Worm (Caenorhabditis elegans): ENCODE measurements around the gene dyrb-1.

dyrb-1 gene

ce11 chrII:9144366-9144765, 37.4 kb upstream of the dyrb-1 start:
- TF ChIP-seq pha-4 (tag; optimal IDR thresholded peaks at IDR 0.05) (no peak), fkh-10 (GFP tag; optimal IDR thresholded peaks at IDR 0.05) (no peak), mdl-1 (tag; optimal IDR thresholded peaks at IDR 0.05) (no peak), nhr-23 (tag; optimal IDR thresholded peaks at IDR 0.05) (no peak), egl-5 (tag; optimal IDR thresholded peaks at IDR 0.05) (no peak), snpc-4 (tag; optimal IDR thresholded peaks at IDR 0.05) (no peak), nhr-237 (tag; optimal IDR thresholded peaks at IDR 0.05) (no peak), unc-39 (tag; optimal IDR thresholded peaks at IDR 0.05) (no peak), nhr-77 (tag; optimal IDR thresholded peaks at IDR 0.05) (no peak), lin-39 (tag; optimal IDR thresholded peaks at IDR 0.05) (no peak), ceh-28 (tag; optimal IDR thresholded peaks at IDR 0.05) (no peak), fos-1 (tag; optimal IDR thresholded peaks at IDR 0.05) (no peak), ceh-9 (tag; optimal IDR thresholded peaks at IDR 0.05) (no peak), nhr-28 (tag; optimal IDR thresholded peaks at IDR 0.05) (no peak), mml-1 (tag; optimal IDR thresholded peaks at IDR 0.05) (no peak), lsy-12 (tag; optimal IDR thresholded peaks at IDR 0.05) (no peak), sea-2 (GFP tag; optimal IDR thresholded peaks at IDR 0.05) (no peak)

DNA sequence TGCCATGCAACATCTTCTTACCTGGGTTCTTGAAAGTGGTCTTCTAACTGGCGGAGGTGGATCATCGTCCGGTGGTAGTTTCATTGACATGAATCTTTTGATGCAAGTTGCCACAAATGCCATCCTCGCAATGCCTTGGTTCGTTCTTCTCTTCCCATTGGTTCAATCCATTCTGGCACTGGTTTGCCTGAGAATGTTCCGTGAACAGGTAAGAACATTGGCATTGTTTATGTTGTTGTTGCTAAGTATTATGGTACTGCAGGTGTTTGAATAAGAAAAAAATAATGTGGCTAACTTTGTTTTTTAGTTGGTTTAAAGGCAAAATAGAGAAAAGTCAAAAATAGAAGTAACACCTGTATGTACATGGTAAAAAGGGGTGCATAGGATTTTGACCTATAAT, 36.9 kb upstream of the dyrb-1 start:
- no peak for TF ChIP-seq lin-39 (tag; optimal IDR thresholded peaks at IDR 0.05)
- TF ChIP-seq nhr-43 (tag; optimal IDR thresholded peaks at IDR 0.05; ENCODE audit: poor library complexity, severe bottlenecking) = no peak
- TF ChIP-seq unc-62 (GFP tag; optimal IDR thresholded peaks at IDR 0.05) = no peak

DNA sequence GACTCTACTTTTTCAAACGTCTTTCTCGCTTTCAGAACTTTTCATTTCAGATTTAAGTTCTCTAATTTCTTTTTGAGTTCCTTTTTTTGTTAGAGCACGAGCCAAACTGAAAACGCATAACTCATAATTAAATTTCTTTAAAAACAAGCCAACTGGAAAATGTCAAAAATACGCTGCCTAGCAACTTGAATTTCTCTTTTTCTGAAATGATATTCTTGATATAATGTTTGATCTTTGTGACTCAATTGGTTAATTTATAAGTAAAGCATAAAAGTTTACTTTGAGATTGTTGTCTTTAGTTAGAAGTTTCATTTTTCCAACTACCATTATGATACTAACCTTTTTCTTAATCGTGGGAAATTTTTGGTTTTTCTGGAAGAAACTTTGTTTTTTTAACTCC, 34.2 kb upstream of the dyrb-1 start:
- no peak for TF ChIP-seq eor-1 (tag; optimal IDR thresholded peaks at IDR 0.05)
- TF ChIP-seq nhr-25 (tag; optimal IDR thresholded peaks at IDR 0.05) = no peak
- no peak for TF ChIP-seq unc-39 (tag; optimal IDR thresholded peaks at IDR 0.05)
- no peak for TF ChIP-seq elt-3 (tag; optimal IDR thresholded peaks at IDR 0.05)
- TF ChIP-seq mml-1 (tag; optimal IDR thresholded peaks at IDR 0.05) = no peak
- no peak for TF ChIP-seq nhr-12 (tag; optimal IDR thresholded peaks at IDR 0.05)
- no peak for TF ChIP-seq ceh-9 (tag; optimal IDR thresholded peaks at IDR 0.05)
- no peak for TF ChIP-seq pha-4 (tag; optimal IDR thresholded peaks at IDR 0.05)
- no peak for TF ChIP-seq fkh-2 (tag; optimal IDR thresholded peaks at IDR 0.05)
- TF ChIP-seq elt-1 (tag; optimal IDR thresholded peaks at IDR 0.05) = no peak
- TF ChIP-seq R02D3.7 (tag; optimal IDR thresholded peaks at IDR 0.05) = no peak
- TF ChIP-seq daf-12 (tag; optimal IDR thresholded peaks at IDR 0.05) = no peak
- TF ChIP-seq elt-2 (tag; optimal IDR thresholded peaks at IDR 0.05) = no peak
- TF ChIP-seq lin-15B (tag; optimal IDR thresholded peaks at IDR 0.05) = no peak
- TF ChIP-seq nhr-77 (tag; optimal IDR thresholded peaks at IDR 0.05) = no peak
- no peak for TF ChIP-seq zag-1 (tag; optimal IDR thresholded peaks at IDR 0.05)
- TF ChIP-seq hmg-11 (tag; optimal IDR thresholded peaks at IDR 0.05) = no peak

DNA sequence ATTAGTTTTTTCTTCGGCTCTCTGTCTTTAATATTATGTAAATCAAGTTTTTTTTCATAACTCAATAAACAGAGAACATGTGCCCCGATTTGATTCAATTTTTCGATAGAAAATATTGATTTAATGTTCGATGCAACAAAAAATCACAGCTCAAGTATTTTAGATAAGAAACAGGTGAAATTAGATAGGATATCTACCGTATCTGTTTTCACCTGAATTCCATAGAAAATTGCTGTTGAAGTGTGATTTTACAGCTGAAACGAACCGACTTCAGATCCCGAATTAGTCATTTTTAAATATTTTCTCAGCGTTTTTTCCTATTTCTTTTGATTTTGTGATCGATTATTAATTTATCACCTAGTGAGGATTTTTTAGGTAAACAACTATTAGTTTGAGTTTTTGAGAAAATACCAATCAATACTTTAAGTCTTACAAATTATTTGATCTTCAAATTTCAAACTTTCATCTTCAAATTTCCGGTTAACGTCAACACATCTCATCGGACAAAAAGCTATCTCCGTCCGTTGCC, 32.3 kb upstream of the dyrb-1 start, which contains the start of gene Y9C2UA.1:
Y9C2UA.1 (plus strand) TSS at position 479 of the 529 bp plus-strand sequence.
- TF ChIP-seq nhr-12 (tag; optimal IDR thresholded peaks at IDR 0.05) = no peak

DNA sequence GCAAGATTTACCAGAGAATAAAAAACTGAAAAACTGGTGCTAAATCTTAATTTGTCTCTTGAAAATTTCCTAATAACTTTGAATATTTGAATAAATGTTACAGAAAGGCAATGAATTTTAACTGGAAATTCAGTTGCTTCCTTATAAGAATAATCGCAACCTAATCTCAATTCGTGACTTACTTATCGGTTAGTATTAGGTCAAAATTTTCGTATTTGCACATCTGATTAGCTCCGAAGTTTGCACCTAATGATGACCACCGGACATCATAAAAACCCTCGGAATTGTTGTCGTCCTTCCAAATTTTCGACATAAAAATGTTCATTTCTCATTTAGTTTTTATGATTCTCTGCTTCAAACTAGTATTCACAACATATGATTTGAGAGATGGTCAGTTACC, 30.9 kb upstream of the dyrb-1 start, which contains the start of gene C16D2.3:
C16D2.3 (plus strand) TSS at position 301 of the 400 bp plus-strand sequence.
- TF ChIP-seq hmg-11 (tag; optimal IDR thresholded peaks at IDR 0.05) (no peak), sea-2 (GFP tag; optimal IDR thresholded peaks at IDR 0.05) (no peak), ZK546.5 (tag; optimal IDR thresholded peaks at IDR 0.05) (no peak), egl-5 (tag; optimal IDR thresholded peaks at IDR 0.05) (no peak), nhr-11 (tag; optimal IDR thresholded peaks at IDR 0.05) (no peak), mml-1 (tag; optimal IDR thresholded peaks at IDR 0.05) (no peak), nhr-43 (tag; optimal IDR thresholded peaks at IDR 0.05; ENCODE audit: poor library complexity, severe bottlenecking) (no peak), daf-12 (tag; optimal IDR thresholded peaks at IDR 0.05) (no peak), R02D3.7 (tag; optimal IDR thresholded peaks at IDR 0.05) (no peak), pha-4 (tag; optimal IDR thresholded peaks at IDR 0.05) (no peak), nhr-77 (tag; optimal IDR thresholded peaks at IDR 0.05) (no peak), elt-3 (tag; optimal IDR thresholded peaks at IDR 0.05) (no peak), nhr-67 (tag; optimal IDR thresholded peaks at IDR 0.05) (no peak)
